Worm (Caenorhabditis elegans): Measurements from ENCODE around the gene phlp-2.

DNA sequence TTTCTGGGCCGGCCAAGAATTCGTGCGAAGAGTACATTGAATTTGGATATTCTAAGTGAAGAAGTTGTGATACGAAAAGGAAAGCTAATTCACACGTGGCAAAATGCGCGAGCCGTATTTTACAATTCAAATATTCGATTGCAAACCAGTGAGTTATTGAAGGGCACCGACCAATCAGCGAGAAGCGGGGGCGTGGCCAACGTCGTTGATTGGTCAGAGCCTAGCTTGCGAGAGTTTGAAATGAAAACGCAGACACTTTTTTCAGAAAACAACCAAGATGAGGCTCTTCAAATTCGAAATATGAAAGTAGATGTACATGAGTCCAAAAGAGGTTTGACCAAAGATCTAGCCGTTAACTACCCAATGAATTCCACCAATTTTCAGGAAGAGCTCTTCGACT lies 1.4 kb downstream of the phlp-2 start:
- TF ChIP-seq rnt-1 (tag; optimal IDR thresholded peaks at IDR 0.05), result no peak
- TF ChIP-seq aha-1 (tag; optimal IDR thresholded peaks at IDR 0.05), result no peak
- TF ChIP-seq pag-3 (tag; optimal IDR thresholded peaks at IDR 0.05; ENCODE audit: borderline replicate concordance, insufficient read depth), result no peak
- no peak for TF ChIP-seq nhr-11 (tag; optimal IDR thresholded peaks at IDR 0.05)
- TF ChIP-seq ceh-82 (tag; optimal IDR thresholded peaks at IDR 0.05), result no peak
- no peak for TF ChIP-seq mef-2 (tag; optimal IDR thresholded peaks at IDR 0.05)
- TF ChIP-seq nhr-20 (tag; optimal IDR thresholded peaks at IDR 0.05), result no peak
- no peak for TF ChIP-seq mdl-1 (tag; optimal IDR thresholded peaks at IDR 0.05)
- no peak for TF ChIP-seq jun-1 (tag; optimal IDR thresholded peaks at IDR 0.05)
- no peak for TF ChIP-seq F16B12.6 (tag; optimal IDR thresholded peaks at IDR 0.05)
- no peak for TF ChIP-seq lin-13 (GFP tag; optimal IDR thresholded peaks at IDR 0.05)
- no peak for TF ChIP-seq swsn-7 (tag; optimal IDR thresholded peaks at IDR 0.05)
